Fruit fly (Drosophila melanogaster): Measurements from ENCODE around the gene Stip1.

- peak in 1 of 2 experiments; percentile 7 for TF ChIP-seq salr (GFP tag; optimal IDR thresholded peaks at IDR 0.05)
- peak; percentile 61 for TF ChIP-seq CG6854 (GFP tag; optimal IDR thresholded peaks at IDR 0.05)
- TF ChIP-seq CG3919 (GFP tag; optimal IDR thresholded peaks at IDR 0.05) = no peak
- no peak for TF ChIP-seq CG11294 (GFP tag; IDR thresholded peaks at IDR 0.05)
- no peak for TF ChIP-seq spab (GFP tag; optimal IDR thresholded peaks at IDR 0.05)
- no peak for TF ChIP-seq achi (GFP tag; optimal IDR thresholded peaks at IDR 0.05)
- TF ChIP-seq CG32006 (GFP tag; optimal IDR thresholded peaks at IDR 0.05) = no peak
- TF ChIP-seq Lpt (GFP tag; optimal IDR thresholded peaks at IDR 0.05) = no peak
- TF ChIP-seq CG6792 (GFP tag; optimal IDR thresholded peaks at IDR 0.05) = no peak
- TF ChIP-seq Met (GFP tag; optimal IDR thresholded peaks at IDR 0.05) = no peak
- TF ChIP-seq cyc (GFP tag; optimal IDR thresholded peaks at IDR 0.05) = peak; percentile 31
- no peak for TF ChIP-seq Hr39 (GFP tag; optimal IDR thresholded peaks at IDR 0.05)
- TF ChIP-seq CG6163 (GFP tag; IDR thresholded peaks at IDR 0.05) = peak; percentile 45; the same call in 2 of the 3 replicates
These were observed 11.8 kb upstream of the Stip1 start, which contains the start of gene CG11601 for dm6 chr2L:283071-283482.
